Fruit fly (Drosophila melanogaster) whole organism, pupa: ENCODE data around the gene TfIIEalpha.

Experiments
- CG12605 ChIP-seq: fragments of 200-800 bp; sonication (Bioruptor generic); IDR thresholded peaks from 2 replicates; pipeline ENCODE4 v1.3.6; 2022; ENCODE audit warnings: missing biosample characterization, missing genetic modification characterization
- CG13204 ChIP-seq: fragments of 200-800 bp; sonication (Bioruptor generic); optimal IDR thresholded peaks from 2 replicates; lab custom pipeline; 2018; ENCODE audit warnings: missing biosample characterization, mild to moderate bottlenecking, missing genetic modification characterization, moderate library complexity
- CG15710 ChIP-seq: fragments of 200-800 bp; sonication (Bioruptor generic); optimal IDR thresholded peaks from 2 replicates; lab custom pipeline; 2018; ENCODE audit warnings: missing biosample characterization, mild to moderate bottlenecking, missing genetic modification characterization, moderate library complexity
- CG17806 ChIP-seq: fragments of 200-800 bp; sonication (Bioruptor generic); optimal IDR thresholded peaks from 2 replicates; lab custom pipeline; 2018; ENCODE audit warnings: missing biosample characterization, mild to moderate bottlenecking, missing genetic modification characterization, moderate library complexity
- CG32121 ChIP-seq: fragments of 200-800 bp; sonication (Bioruptor generic); IDR thresholded peaks from 2 replicates; pipeline ENCODE4 v1.3.6; 2022; ENCODE audit warnings: missing biosample characterization, missing genetic modification characterization
- CG34367 ChIP-seq: fragments of 200-800 bp; sonication (Bioruptor generic); optimal IDR thresholded peaks from 2 replicates; lab custom pipeline; 2018; ENCODE audit warnings: missing biosample characterization, mild to moderate bottlenecking, missing genetic modification characterization
- CG9948 ChIP-seq: fragments of 200-800 bp; sonication (Bioruptor generic); optimal IDR thresholded peaks from 2 replicates; lab custom pipeline; 2018; ENCODE audit warnings: missing biosample characterization, mild to moderate bottlenecking, missing genetic modification characterization, moderate library complexity
- D1 ChIP-seq: fragments of 200-800 bp; sonication (Bioruptor generic); optimal IDR thresholded peaks from 2 replicates; lab custom pipeline; 2018; ENCODE audit warnings: missing biosample characterization, mild to moderate bottlenecking, missing genetic modification characterization, moderate library complexity
- EcR ChIP-seq: fragments of 200-800 bp; sonication (Bioruptor generic); optimal IDR thresholded peaks from 3 replicates; lab custom pipeline; 2019; ENCODE audit warnings: missing biosample characterization, missing genetic modification characterization, mild to moderate bottlenecking, moderate library complexity, missing genetic modification reagents
- Pif1B ChIP-seq: fragments of 200-800 bp; sonication (Bioruptor generic); optimal IDR thresholded peaks from 3 replicates; lab custom pipeline; 2016; ENCODE audit warnings: missing biosample characterization, missing genetic modification characterization
- fd96Ca ChIP-seq: fragments of 200-800 bp; sonication (Bioruptor generic); IDR thresholded peaks from 3 replicates; pipeline ENCODE4 v1.3.6; 2022; ENCODE audit warnings: missing biosample characterization, missing genetic modification characterization
- rn ChIP-seq: fragments of 200-800 bp; sonication (Bioruptor generic); IDR thresholded peaks from 2 replicates; pipeline ENCODE4 v1.3.6; 2022; ENCODE audit warnings: missing biosample characterization, missing genetic modification characterization

- TF ChIP-seq CG12605 = no peak
- peak; percentile 30 for TF ChIP-seq CG15710 (tag; lab: Kevin White, UChicago)
- TF ChIP-seq CG32121 (GFP tag; lab: Robert Waterston, UW) = no peak
- TF ChIP-seq D1 = no peak
- peak; percentile 8 for TF ChIP-seq CG13204 (GFP tag; lab: Kevin White, UChicago)
- no peak for TF ChIP-seq EcR
- TF ChIP-seq CG17806 (tag; lab: Kevin White, UChicago) = no peak
- no peak for TF ChIP-seq fd96Ca (GFP tag; lab: Robert Waterston, UW)
- TF ChIP-seq CG9948 (tag; lab: Kevin White, UChicago) = no peak
- no peak for TF ChIP-seq rn
- TF ChIP-seq CG34367 = no peak
- no peak for TF ChIP-seq Pif1B
These were observed 34.5 kb downstream of the TfIIEalpha start for dm6 chr3L:11716347-11716746.
